Fruit fly (Drosophila melanogaster): Measurements from ENCODE around the gene CG44362.
A peak's percentile ranks its signal among the peaks of the same experiment; 100 is the strongest.

Gene CG44362

dm6 chr3L:11424858-11425257, 27.5 kb downstream of the CG44362 start, which contains the start of gene CG7560:
TSS of gene CG7560 (plus strand) at chr3L:11425158.
- no peak for TF ChIP-seq Jra (GFP tag; optimal IDR thresholded peaks at IDR 0.05)
- TF ChIP-seq CG32264 (GFP tag; optimal IDR thresholded peaks at IDR 0.05), result no peak
- no peak for TF ChIP-seq Myc (optimal IDR thresholded peaks at IDR 0.05)
- TF ChIP-seq HLH106 (tag; optimal IDR thresholded peaks at IDR 0.05), result no peak
- no peak for TF ChIP-seq pan (optimal IDR thresholded peaks at IDR 0.05)
- TF ChIP-seq ey (GFP tag; optimal IDR thresholded peaks at IDR 0.05), result no peak
- no peak for TF ChIP-seq Dif (GFP tag; optimal IDR thresholded peaks at IDR 0.05; ENCODE audit: partially characterized antibody)

dm6 chr3L:11428390-11428789, 31.0 kb downstream of the CG44362 start:
- TF ChIP-seq br (GFP tag; optimal IDR thresholded peaks at IDR 0.05) (no peak), sage (GFP tag; optimal IDR thresholded peaks at IDR 0.05) (no peak), pan (optimal IDR thresholded peaks at IDR 0.05) (no peak), Hr78 (GFP tag; optimal IDR thresholded peaks at IDR 0.05) (no peak), Sp1 (GFP tag; optimal IDR thresholded peaks at IDR 0.05) (no peak), rgr (GFP tag; optimal IDR thresholded peaks at IDR 0.05) (no peak), Dfd (GFP tag; optimal IDR thresholded peaks at IDR 0.05) (no peak), tai (GFP tag; optimal IDR thresholded peaks at IDR 0.05) (no peak), usp (GFP tag; optimal IDR thresholded peaks at IDR 0.05) (no peak), psq (GFP tag; optimal IDR thresholded peaks at IDR 0.05) (no peak), brk (GFP tag; optimal IDR thresholded peaks at IDR 0.05) (no peak), Vsx2 (GFP tag; optimal IDR thresholded peaks at IDR 0.05; ENCODE audit: partially characterized antibody) (no peak), Hnf4 (GFP tag; optimal IDR thresholded peaks at IDR 0.05) (no peak), Dif (GFP tag; optimal IDR thresholded peaks at IDR 0.05; ENCODE audit: partially characterized antibody) (peak; percentile 17), Myc (optimal IDR thresholded peaks at IDR 0.05) (no peak), dl (GFP tag; optimal IDR thresholded peaks at IDR 0.05; ENCODE audit: insufficient read depth in 1 of 2, partially characterized antibody in 2 of 2) (peak in 1 of 2 experiments; percentile 8), lola (GFP tag; optimal IDR thresholded peaks at IDR 0.05) (no peak), CrebA (GFP tag; optimal IDR thresholded peaks at IDR 0.05; ENCODE audit: borderline replicate concordance) (peak; percentile 42), fru (GFP tag; optimal IDR thresholded peaks at IDR 0.05) (no peak), dmrt93B (GFP tag; optimal IDR thresholded peaks at IDR 0.05) (no peak), GATAd (GFP tag; optimal IDR thresholded peaks at IDR 0.05) (no peak), Abd-B (GFP tag; optimal IDR thresholded peaks at IDR 0.05) (no peak), sv (GFP tag; optimal IDR thresholded peaks at IDR 0.05) (no peak), OdsH (GFP tag; optimal IDR thresholded peaks at IDR 0.05) (no peak)

- TF ChIP-seq jim (GFP tag; optimal IDR thresholded peaks at IDR 0.05) (no peak), GATAd (GFP tag; optimal IDR thresholded peaks at IDR 0.05) (no peak), usp (GFP tag; optimal IDR thresholded peaks at IDR 0.05) (no peak), N (GFP tag; optimal IDR thresholded peaks at IDR 0.05) (no peak), pan (optimal IDR thresholded peaks at IDR 0.05) (no peak), dsf (GFP tag; optimal IDR thresholded peaks at IDR 0.05; ENCODE audit: borderline replicate concordance) (no peak), br (GFP tag; optimal IDR thresholded peaks at IDR 0.05) (no peak), sv (GFP tag; optimal IDR thresholded peaks at IDR 0.05) (no peak), Hr78 (GFP tag; optimal IDR thresholded peaks at IDR 0.05) (no peak), Abd-B (GFP tag; optimal IDR thresholded peaks at IDR 0.05) (no peak), Jra (GFP tag; optimal IDR thresholded peaks at IDR 0.05) (no peak), CG9705 (GFP tag; optimal IDR thresholded peaks at IDR 0.05) (no peak)
Measured at dm6 chr3L:11429695-11430094, 32.4 kb downstream of the CG44362 start.

DNA sequence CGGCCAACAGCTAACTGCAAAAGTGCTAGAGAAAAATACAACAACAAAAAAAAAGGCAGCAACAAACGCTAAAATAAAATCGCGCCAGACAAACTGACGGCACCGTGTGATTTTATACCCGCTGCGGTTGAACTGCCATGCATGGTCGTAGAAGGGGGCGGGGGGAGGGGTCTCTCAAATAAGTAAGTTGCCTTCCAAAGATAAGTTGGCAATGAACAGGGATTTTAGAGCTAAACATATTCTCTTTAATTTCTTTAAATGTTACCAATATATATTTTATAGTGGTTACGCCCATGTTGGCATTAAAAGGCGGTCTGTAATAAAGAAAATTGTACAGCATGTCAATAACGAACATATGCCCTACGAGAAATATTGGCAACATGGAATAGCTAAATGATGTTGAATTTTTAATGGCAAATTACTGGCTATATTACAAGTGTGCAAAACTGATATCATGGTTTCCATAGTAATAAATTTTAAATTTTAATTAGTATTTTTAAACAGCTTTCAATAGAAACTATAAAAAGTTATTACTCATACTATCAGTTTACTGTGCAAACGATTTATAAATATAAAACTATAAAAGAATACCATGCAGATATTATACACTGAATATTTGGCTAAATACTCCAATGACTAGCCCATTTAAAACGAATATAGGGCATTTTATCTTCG, 34.0 kb downstream of the CG44362 start:
- TF ChIP-seq sage (GFP tag; optimal IDR thresholded peaks at IDR 0.05), result peak; percentile 54
- peak; percentile 64 for TF ChIP-seq dmrt93B (GFP tag; optimal IDR thresholded peaks at IDR 0.05)
- TF ChIP-seq dsf (GFP tag; optimal IDR thresholded peaks at IDR 0.05; ENCODE audit: borderline replicate concordance), result peak; percentile 35
- peak; percentile 92 for TF ChIP-seq ey (GFP tag; optimal IDR thresholded peaks at IDR 0.05)
- no peak for TF ChIP-seq woc (GFP tag; optimal IDR thresholded peaks at IDR 0.05)
- TF ChIP-seq Rel (GFP tag; optimal IDR thresholded peaks at IDR 0.05), result no peak
- TF ChIP-seq Rel (tag; optimal IDR thresholded peaks at IDR 0.05), result peak; percentile 52
- TF ChIP-seq h (GFP tag; optimal IDR thresholded peaks at IDR 0.05), result peak; percentile 94
- peak; percentile 9 for TF ChIP-seq CrebA (GFP tag; optimal IDR thresholded peaks at IDR 0.05; ENCODE audit: borderline replicate concordance)
- TF ChIP-seq foxo (GFP tag; optimal IDR thresholded peaks at IDR 0.05), result peak in 1 of 2 experiments; percentile 96
- TF ChIP-seq usp (GFP tag; optimal IDR thresholded peaks at IDR 0.05), result no peak
- peak; percentile 42 for TF ChIP-seq GATAd (GFP tag; optimal IDR thresholded peaks at IDR 0.05)
- TF ChIP-seq Sp1 (GFP tag; optimal IDR thresholded peaks at IDR 0.05), result peak; percentile 86
- peak; percentile 7 for TF ChIP-seq jim (GFP tag; optimal IDR thresholded peaks at IDR 0.05)
- TF ChIP-seq tai (GFP tag; optimal IDR thresholded peaks at IDR 0.05), result peak; percentile 93
- no peak for TF ChIP-seq N (GFP tag; optimal IDR thresholded peaks at IDR 0.05)
- no peak for TF ChIP-seq Myc (optimal IDR thresholded peaks at IDR 0.05)
- TF ChIP-seq fru (GFP tag; optimal IDR thresholded peaks at IDR 0.05), result peak; percentile 85
- peak; percentile 88 for TF ChIP-seq Hnf4 (GFP tag; optimal IDR thresholded peaks at IDR 0.05)
- TF ChIP-seq br (GFP tag; optimal IDR thresholded peaks at IDR 0.05), result peak; percentile 94
- peak; percentile 61 for TF ChIP-seq brk (GFP tag; optimal IDR thresholded peaks at IDR 0.05)
- TF ChIP-seq Jra (GFP tag; optimal IDR thresholded peaks at IDR 0.05), result peak; percentile 72
- no peak for TF ChIP-seq Dif (GFP tag; optimal IDR thresholded peaks at IDR 0.05; ENCODE audit: partially characterized antibody)
- TF ChIP-seq lola (GFP tag; optimal IDR thresholded peaks at IDR 0.05), result no peak
- TF ChIP-seq CG9705 (GFP tag; optimal IDR thresholded peaks at IDR 0.05), result peak; percentile 44
- peak; percentile 87 for TF ChIP-seq HLH106 (tag; optimal IDR thresholded peaks at IDR 0.05)
- peak; percentile 90 for TF ChIP-seq Dfd (GFP tag; optimal IDR thresholded peaks at IDR 0.05)
- no peak for TF ChIP-seq Abd-B (GFP tag; optimal IDR thresholded peaks at IDR 0.05)
- peak; percentile 58 for TF ChIP-seq sv (GFP tag; optimal IDR thresholded peaks at IDR 0.05)
- TF ChIP-seq Hr78 (GFP tag; optimal IDR thresholded peaks at IDR 0.05), result no peak
- TF ChIP-seq OdsH (GFP tag; optimal IDR thresholded peaks at IDR 0.05), result peak; percentile 95
- TF ChIP-seq dl (GFP tag; optimal IDR thresholded peaks at IDR 0.05; ENCODE audit: insufficient read depth in 1 of 2, partially characterized antibody in 2 of 2), result no peak
- TF ChIP-seq Vsx2 (GFP tag; optimal IDR thresholded peaks at IDR 0.05; ENCODE audit: partially characterized antibody), result no peak
- TF ChIP-seq rgr (GFP tag; optimal IDR thresholded peaks at IDR 0.05), result peak; percentile 95

All from whole organism, wandering third instar larva.